Worm (Caenorhabditis elegans) whole organism, early embryonic: Measurements from ENCODE around the gene C14E2.11.

Experiments used
- hmbx-1 ChIP-seq: sonication (generic microtip); optimal IDR thresholded peaks from 2 replicates; lab custom pipeline; 2016; ENCODE audit warnings: mild to moderate bottlenecking, missing genetic modification characterization, missing compliant biosample characterization
- pes-1 ChIP-seq: fragments of 200-800 bp; sonication (Bioruptor generic); IDR thresholded peaks from 2 replicates; pipeline ENCODE4 v1.3.6; 2022; ENCODE audit warnings: missing genetic modification reagents, missing genetic modification characterization, missing compliant biosample characterization
- tbx-11 ChIP-seq: fragments of 200-800 bp; sonication (Bioruptor generic); IDR thresholded peaks from 2 replicates; pipeline ENCODE4 v1.3.6; 2022; ENCODE audit warnings: missing genetic modification characterization, missing compliant biosample characterization
- tbx-37 ChIP-seq: fragments of 200-800 bp; sonication (Bioruptor generic); conservative IDR thresholded peaks from 2 replicates; pipeline ENCODE4 v1.3.6; 2022; ENCODE audit warnings: missing genetic modification reagents, missing genetic modification characterization, missing compliant biosample characterization

Gene C14E2.11

ce11 chrX:1853596-1853995 is 52.3 kb downstream of the C14E2.11 start, which contains the start of gene T26C11.9:
Gene T26C11.9 (minus strand): TSS chrX:1853849.
- TF ChIP-seq pes-1 (GFP tag; lab: Robert Waterston, UW) (0 out of 2 replicates have a peak, but pooled peaks have one; percentile 7), tbx-37 (GFP tag; lab: Robert Waterston, UW) (no peak), tbx-11 (GFP tag; lab: Robert Waterston, UW) (no peak), hmbx-1 (tag; lab: Kevin White, UChicago) (no peak)
